Worm (Caenorhabditis elegans) whole organism, L4 larva: ENCODE measurements around the gene knl-1.

ENCODE experiments used
- D1046.2 ChIP-seq: fragments of 200-800 bp; sonication (Bioruptor generic); IDR thresholded peaks from 2 replicates; pipeline ENCODE4 v1.3.6; 2022; ENCODE audit warnings: missing genetic modification characterization, missing compliant biosample characterization
- F37D6.2 ChIP-seq: sonication (generic microtip); optimal IDR thresholded peaks from 2 replicates; lab custom pipeline; 2016; ENCODE audit warnings: mild to moderate bottlenecking, missing genetic modification characterization, missing compliant biosample characterization
- F44E2.7 ChIP-seq: fragments of 200-800 bp; sonication (Bioruptor generic); IDR thresholded peaks from 2 replicates; pipeline ENCODE4 v2.1.2; 2022; ENCODE audit warnings: missing genetic modification characterization, missing compliant biosample characterization
- F49E8.2 ChIP-seq: sonication (generic microtip); optimal IDR thresholded peaks from 2 replicates; lab custom pipeline; 2016; ENCODE audit warnings: missing compliant biosample characterization, mild to moderate bottlenecking, missing genetic modification characterization, borderline replicate concordance
- R02D3.7 ChIP-seq: fragments of 150-350 bp; sonication (generic microtip); optimal IDR thresholded peaks from 3 replicates; lab custom pipeline; 2014; ENCODE audit warnings: missing biosample characterization, missing genetic modification characterization
- T20F7.1 ChIP-seq: fragments of 200-800 bp; sonication (Bioruptor generic); optimal IDR thresholded peaks from 2 replicates; lab custom pipeline; 2018; ENCODE audit warnings: mild to moderate bottlenecking, missing genetic modification characterization, missing compliant biosample characterization
- ZK546.5 ChIP-seq, 2 experiments: sonication (generic microtip); optimal IDR thresholded peaks; 2 replicates each; lab custom pipeline; 2017; ENCODE audit warnings: missing biosample characterization in 2 of 2, missing genetic modification characterization in 2 of 2
- aha-1 ChIP-seq: fragments of 150-350 bp; peaks from one replicate; lab custom pipeline; 2014; ENCODE audit warnings: missing biosample characterization, missing genetic modification characterization
- arid-1 ChIP-seq: fragments of 200-800 bp; sonication (Bioruptor generic); conservative IDR thresholded peaks from 2 replicates; pipeline ENCODE4 v1.3.6; 2022; ENCODE audit warnings: missing genetic modification reagents, missing genetic modification characterization, missing compliant biosample characterization
- attf-4 ChIP-seq: sonication (generic microtip); optimal IDR thresholded peaks from 3 replicates; lab custom pipeline; 2017; ENCODE audit warnings: missing biosample characterization, missing genetic modification characterization
- ceh-20 ChIP-seq: fragments of 200-800 bp; sonication (Bioruptor generic); IDR thresholded peaks from 2 replicates; pipeline ENCODE4 v1.3.6; 2022; ENCODE audit warnings: missing genetic modification reagents, missing genetic modification characterization, missing compliant biosample characterization
- ceh-32 ChIP-seq: sonication (generic microtip); optimal IDR thresholded peaks from 2 replicates; lab custom pipeline; 2016; ENCODE audit warnings: mild to moderate bottlenecking, missing genetic modification characterization, missing compliant biosample characterization; ENCODE audit not compliant: poor library complexity
- daf-16 ChIP-seq, 3 experiments: sonication (generic microtip); optimal IDR thresholded peaks; 2 replicates each; lab custom pipeline; 2016 to 2017; ENCODE audit warnings: missing genetic modification characterization in 3 of 3, missing genetic modification reagents in 3 of 3, mild to moderate bottlenecking in 2 of 3, missing compliant biosample characterization in 2 of 3, missing biosample characterization in 1 of 3, moderate library complexity in 1 of 3
- daf-19 ChIP-seq: fragments of 200-800 bp; sonication (Bioruptor generic); conservative IDR thresholded peaks from 2 replicates; pipeline ENCODE4 v1.3.6; 2022; ENCODE audit warnings: missing genetic modification characterization, missing compliant biosample characterization
- daf-8 ChIP-seq: fragments of 200-800 bp; sonication (Bioruptor generic); IDR thresholded peaks from 2 replicates; pipeline ENCODE4 v1.3.6; 2022; ENCODE audit warnings: missing genetic modification characterization, missing compliant biosample characterization
- dmd-6 ChIP-seq: fragments of 200-800 bp; sonication (Bioruptor generic); IDR thresholded peaks from 2 replicates; pipeline ENCODE4 v1.3.6; 2022; ENCODE audit warnings: missing genetic modification reagents, missing genetic modification characterization, missing compliant biosample characterization
- dmd-8 ChIP-seq: fragments of 200-800 bp; sonication (Bioruptor generic); IDR thresholded peaks from 2 replicates; pipeline ENCODE4 v1.3.6; 2022; ENCODE audit warnings: missing genetic modification characterization, missing compliant biosample characterization
- dmd-9 ChIP-seq: fragments of 200-800 bp; sonication (Bioruptor generic); IDR thresholded peaks from 2 replicates; pipeline ENCODE4 v1.3.6; 2022; ENCODE audit warnings: missing genetic modification reagents, missing genetic modification characterization, missing compliant biosample characterization
- duxl-1 ChIP-seq: sonication (generic microtip); optimal IDR thresholded peaks from 2 replicates; lab custom pipeline; 2016; ENCODE audit warnings: mild to moderate bottlenecking, missing genetic modification characterization, moderate library complexity, missing compliant biosample characterization; ENCODE audit not compliant: poor library complexity
- dve-1 ChIP-seq: sonication (generic microtip); optimal IDR thresholded peaks from 2 replicates; lab custom pipeline; 2017; ENCODE audit warnings: antibody characterized with exemption, mild to moderate bottlenecking, missing genetic modification characterization, missing compliant biosample characterization; ENCODE audit not compliant: insufficient read depth
- egl-27 ChIP-seq: sonication (generic microtip); optimal IDR thresholded peaks from 3 replicates; lab custom pipeline; 2017; ENCODE audit warnings: missing biosample characterization, missing genetic modification reagents, missing genetic modification characterization
- egl-43 ChIP-seq: fragments of 200-800 bp; sonication (Bioruptor generic); IDR thresholded peaks from 2 replicates; pipeline ENCODE4 v1.3.6; 2022; ENCODE audit warnings: missing genetic modification reagents, missing genetic modification characterization, missing compliant biosample characterization
- fkh-10 ChIP-seq: fragments of 150-350 bp; optimal IDR thresholded peaks from 2 replicates; lab custom pipeline; 2014; ENCODE audit warnings: missing biosample characterization, missing genetic modification reagents, missing genetic modification characterization
- hif-1 ChIP-seq, 2 experiments: sonication (generic microtip); optimal IDR thresholded peaks; 2 replicates each; lab custom pipeline; 2016 to 2017; ENCODE audit warnings: missing compliant biosample characterization in 2 of 2, missing genetic modification characterization in 2 of 2, missing genetic modification reagents in 2 of 2, missing genotype in 2 of 2, mild to moderate bottlenecking in 1 of 2
- hmg-1.1 ChIP-seq: fragments of 200-800 bp; sonication (Bioruptor generic); IDR thresholded peaks from 2 replicates; pipeline ENCODE4 v1.3.6; 2022; ENCODE audit warnings: missing genetic modification reagents, missing genetic modification characterization, missing compliant biosample characterization
- lir-3 ChIP-seq: sonication (generic microtip); optimal IDR thresholded peaks from 2 replicates; lab custom pipeline; 2016; ENCODE audit warnings: mild to moderate bottlenecking, missing genetic modification characterization, missing compliant biosample characterization
- mep-1 ChIP-seq: fragments of 150-350 bp; sonication (generic microtip); optimal IDR thresholded peaks from 3 replicates; lab custom pipeline; 2014; ENCODE audit warnings: missing biosample characterization, missing genetic modification characterization
- mes-2 ChIP-seq: sonication (generic microtip); optimal IDR thresholded peaks from 2 replicates; lab custom pipeline; 2016; ENCODE audit warnings: missing genotype, mild to moderate bottlenecking, missing genetic modification characterization, missing compliant biosample characterization; ENCODE audit not compliant: poor library complexity, severe bottlenecking
- nhr-10 ChIP-seq: fragments of 150-350 bp; optimal IDR thresholded peaks from 2 replicates; lab custom pipeline; 2014; ENCODE audit warnings: missing biosample characterization, missing genetic modification characterization
- nhr-102 ChIP-seq: sonication (generic microtip); optimal IDR thresholded peaks from 2 replicates; lab custom pipeline; 2016; ENCODE audit warnings: mild to moderate bottlenecking, missing genetic modification characterization, moderate library complexity, missing compliant biosample characterization
- nhr-111 ChIP-seq: fragments of 200-800 bp; sonication (Bioruptor generic); optimal IDR thresholded peaks from 2 replicates; lab custom pipeline; 2018; ENCODE audit warnings: mild to moderate bottlenecking, missing genetic modification characterization, missing compliant biosample characterization
- nhr-41 ChIP-seq: fragments of 200-800 bp; sonication (Bioruptor generic); IDR thresholded peaks from 2 replicates; pipeline ENCODE4 v1.3.6; 2022; ENCODE audit warnings: missing genetic modification reagents, missing genetic modification characterization, missing compliant biosample characterization
- nhr-6 ChIP-seq: fragments of 150-350 bp; optimal IDR thresholded peaks from 2 replicates; lab custom pipeline; 2014; ENCODE audit warnings: missing biosample characterization, missing genetic modification characterization
- nhr-77 ChIP-seq: fragments of 150-350 bp; optimal IDR thresholded peaks from 2 replicates; lab custom pipeline; 2014; ENCODE audit warnings: missing biosample characterization, missing genetic modification characterization
- php-3 ChIP-seq: fragments of 200-800 bp; sonication (Bioruptor generic); IDR thresholded peaks from 2 replicates; pipeline ENCODE4 v1.3.6; 2022; ENCODE audit warnings: missing genetic modification reagents, missing genetic modification characterization, missing compliant biosample characterization
- pqm-1 ChIP-seq: sonication (generic microtip); optimal IDR thresholded peaks from 2 replicates; lab custom pipeline; 2017; ENCODE audit warnings: missing biosample characterization, missing genetic modification characterization
- rbr-2 ChIP-seq: sonication (generic microtip); optimal IDR thresholded peaks from 2 replicates; lab custom pipeline; 2016; ENCODE audit warnings: missing genotype, missing genetic modification characterization, missing compliant biosample characterization
- set-16 ChIP-seq: fragments of 200-800 bp; sonication (Bioruptor generic); IDR thresholded peaks from 2 replicates; pipeline ENCODE4 v1.3.6; 2022; ENCODE audit warnings: missing genetic modification reagents, missing genetic modification characterization, missing compliant biosample characterization
- skn-1 ChIP-seq: fragments of 150-350 bp; optimal IDR thresholded peaks from 2 replicates; lab custom pipeline; 2014; ENCODE audit warnings: missing biosample characterization, missing genetic modification characterization
- snpc-1.2 ChIP-seq: fragments of 200-800 bp; sonication (Bioruptor generic); IDR thresholded peaks from 2 replicates; pipeline ENCODE4 v1.3.6; 2022; ENCODE audit warnings: missing genetic modification reagents, missing genetic modification characterization, missing compliant biosample characterization
- snpc-4 ChIP-seq: fragments of 150-350 bp; optimal IDR thresholded peaks from 2 replicates; lab custom pipeline; 2014; ENCODE audit warnings: missing biosample characterization, missing genetic modification characterization
- spr-1 ChIP-seq: sonication (generic microtip); optimal IDR thresholded peaks from 2 replicates; lab custom pipeline; 2016; ENCODE audit warnings: mild to moderate bottlenecking, missing genetic modification characterization, missing compliant biosample characterization
- spr-3 ChIP-seq: fragments of 200-800 bp; sonication (Bioruptor generic); optimal IDR thresholded peaks from 2 replicates; lab custom pipeline; 2018; ENCODE audit warnings: mild to moderate bottlenecking, missing genetic modification characterization, missing compliant biosample characterization
- tag-97 ChIP-seq: fragments of 200-800 bp; sonication (Bioruptor generic); IDR thresholded peaks from 2 replicates; pipeline ENCODE4 v1.3.6; 2022; ENCODE audit warnings: missing genetic modification characterization, missing compliant biosample characterization
- unc-39 ChIP-seq: sonication (generic microtip); optimal IDR thresholded peaks from 2 replicates; lab custom pipeline; 2017; ENCODE audit warnings: missing biosample characterization, missing genetic modification characterization
- zag-1 ChIP-seq: fragments of 150-350 bp; optimal IDR thresholded peaks from 2 replicates; lab custom pipeline; 2014; ENCODE audit warnings: missing biosample characterization, missing genetic modification characterization
- zfp-2 ChIP-seq: sonication (generic microtip); optimal IDR thresholded peaks from 2 replicates; lab custom pipeline; 2016; ENCODE audit warnings: mild to moderate bottlenecking, missing genetic modification characterization, missing compliant biosample characterization
- zip-11 ChIP-seq: fragments of 200-800 bp; sonication (Bioruptor generic); IDR thresholded peaks from 2 replicates; pipeline ENCODE4 v1.3.6; 2022; ENCODE audit warnings: missing genetic modification characterization, missing compliant biosample characterization
- ztf-11 ChIP-seq: fragments of 150-350 bp; optimal IDR thresholded peaks from 2 replicates; lab custom pipeline; 2014; ENCODE audit warnings: missing biosample characterization, missing genetic modification characterization

knl-1 gene

ce11 chrIII:8299078-8299587 is 48.7 kb downstream of the knl-1 start:
- TF ChIP-seq R02D3.7 (tag; lab: Kevin White, UChicago), result no peak
- TF ChIP-seq daf-16 (GFP tag; optimal IDR thresholded peaks at IDR 0.05; lab: Kevin White, UChicago), result no peak
- no peak for TF ChIP-seq daf-16 (tag; optimal IDR thresholded peaks at IDR 0.05; lab: Kevin White, UChicago)
- no peak for TF ChIP-seq zip-11
- TF ChIP-seq nhr-6, result no peak
- TF ChIP-seq mep-1, result no peak
- no peak for TF ChIP-seq ceh-20 (GFP tag; lab: Robert Waterston, UW)
- no peak for TF ChIP-seq hmg-1.1 (GFP tag; lab: Robert Waterston, UW)
- TF ChIP-seq F49E8.2, result no peak
- TF ChIP-seq spr-1 (tag; lab: Kevin White, UChicago), result no peak
- no peak for TF ChIP-seq daf-8 (GFP tag; lab: Robert Waterston, UW)
- no peak for TF ChIP-seq hif-1 (tag; optimal IDR thresholded peaks at IDR 0.05; lab: Kevin White, UChicago)
- no peak for TF ChIP-seq php-3 (GFP tag; lab: Robert Waterston, UW)
- no peak for TF ChIP-seq spr-3 (GFP tag; lab: Kevin White, UChicago)

- 0 out of 2 replicates have a peak, but pooled peaks have one; percentile 43 for TF ChIP-seq php-3 (GFP tag; lab: Robert Waterston, UW)
- TF ChIP-seq egl-43 (GFP tag; lab: Robert Waterston, UW), result no peak
- TF ChIP-seq ceh-32 (tag; lab: Kevin White, UChicago), result no peak
- TF ChIP-seq T20F7.1 (GFP tag; lab: Kevin White, UChicago), result peak; percentile 8
- no peak for TF ChIP-seq spr-1 (tag; lab: Kevin White, UChicago)
- TF ChIP-seq tag-97 (GFP tag; lab: Robert Waterston, UW), result no peak
- no peak for TF ChIP-seq nhr-102 (tag; lab: Kevin White, UChicago)
- TF ChIP-seq nhr-77 (tag; lab: Kevin White, UChicago), result peak; percentile 14
- peak; percentile 50 for TF ChIP-seq dve-1 (tag; lab: Kevin White, UChicago)
- no peak for TF ChIP-seq F44E2.7 (GFP tag; lab: Robert Waterston, UW)
- TF ChIP-seq snpc-4, result no peak
- no peak for TF ChIP-seq skn-1 (tag; lab: Kevin White, UChicago)
- TF ChIP-seq ztf-11 (tag; lab: Kevin White, UChicago), result no peak
- no peak for TF ChIP-seq ceh-20 (GFP tag; lab: Robert Waterston, UW)
- no peak for TF ChIP-seq attf-4 (tag; lab: Kevin White, UChicago)
- no peak for TF ChIP-seq dmd-8
- no peak for TF ChIP-seq unc-39
- no peak for TF ChIP-seq set-16 (GFP tag; lab: Robert Waterston, UW)
- TF ChIP-seq spr-3 (GFP tag; lab: Kevin White, UChicago), result no peak
- no peak for TF ChIP-seq arid-1
- no peak for TF ChIP-seq daf-8 (GFP tag; lab: Robert Waterston, UW)
- TF ChIP-seq F37D6.2 (tag; lab: Kevin White, UChicago), result no peak
- peak; percentile 52 for TF ChIP-seq aha-1 (tag; lab: Kevin White, UChicago)
- no peak for TF ChIP-seq lir-3 (tag; lab: Kevin White, UChicago)
- no peak for TF ChIP-seq egl-27 (tag; lab: Kevin White, UChicago)
- TF ChIP-seq daf-16 (GFP tag; optimal IDR thresholded peaks at IDR 0.05; lab: Kevin White, UChicago), result no peak
- TF ChIP-seq daf-16 (tag; optimal IDR thresholded peaks at IDR 0.05; lab: Kevin White, UChicago), result peak; percentile 62
- TF ChIP-seq rbr-2, result no peak
- TF ChIP-seq mes-2, result no peak
- TF ChIP-seq daf-19 (GFP tag; lab: Robert Waterston, UW), result no peak
- peak; percentile 67 for TF ChIP-seq pqm-1 (tag; lab: Kevin White, UChicago)
- no peak for TF ChIP-seq nhr-10 (tag; lab: Kevin White, UChicago)
- no peak for TF ChIP-seq snpc-1.2 (GFP tag; lab: Robert Waterston, UW)
- no peak for TF ChIP-seq dmd-9 (GFP tag; lab: Robert Waterston, UW)
- TF ChIP-seq R02D3.7 (tag; lab: Kevin White, UChicago), result no peak
- no peak for TF ChIP-seq fkh-10 (GFP tag; lab: Kevin White, UChicago)
- TF ChIP-seq nhr-111, result no peak
- TF ChIP-seq D1046.2 (GFP tag; lab: Robert Waterston, UW), result no peak
- no peak for TF ChIP-seq nhr-41
- no peak for TF ChIP-seq duxl-1 (tag; lab: Kevin White, UChicago)
- no peak for TF ChIP-seq zag-1
- no peak for TF ChIP-seq dmd-6 (GFP tag; lab: Robert Waterston, UW)
- TF ChIP-seq zfp-2 (tag; lab: Kevin White, UChicago), result no peak
- TF ChIP-seq ZK546.5 (tag; optimal IDR thresholded peaks at IDR 0.05; lab: Kevin White, UChicago), result no peak
Measured at ce11 chrIII:8299734-8300133, 49.3 kb downstream of the knl-1 start.
